Worm (Caenorhabditis elegans) whole organism, L3 larva: ENCODE results near the gene spc-2.

Experiments
- ZK546.5 ChIP-seq: sonication (generic microtip); optimal IDR thresholded peaks from 2 replicates; lab custom pipeline; 2017; ENCODE audit warnings: missing biosample characterization, missing genetic modification characterization
- egl-27 ChIP-seq: sonication (generic microtip); optimal IDR thresholded peaks from 4 replicates; lab custom pipeline; 2017; ENCODE audit warnings: missing biosample characterization, missing genetic modification reagents, missing genetic modification characterization
- fkh-10 ChIP-seq: sonication (generic microtip); optimal IDR thresholded peaks from 2 replicates; lab custom pipeline; 2017; ENCODE audit warnings: missing biosample characterization, missing genetic modification reagents, missing genetic modification characterization
- jun-1 ChIP-seq: fragments of 150-350 bp; optimal IDR thresholded peaks from 2 replicates; lab custom pipeline; 2014; ENCODE audit warnings: missing biosample characterization, missing genetic modification reagents, missing genetic modification characterization
- nhr-28 ChIP-seq: fragments of 150-350 bp; optimal IDR thresholded peaks from 2 replicates; lab custom pipeline; 2014; ENCODE audit warnings: missing biosample characterization, missing genetic modification characterization
- nhr-76 ChIP-seq: fragments of 150-350 bp; sonication (generic microtip); optimal IDR thresholded peaks from 5 replicates; lab custom pipeline; 2014; ENCODE audit warnings: missing biosample characterization, missing genetic modification characterization
- nhr-77 ChIP-seq: fragments of 150-350 bp; optimal IDR thresholded peaks from 2 replicates; lab custom pipeline; 2014; ENCODE audit warnings: missing biosample characterization, missing genetic modification characterization
- pqm-1 ChIP-seq: fragments of 150-350 bp; optimal IDR thresholded peaks from 2 replicates; lab custom pipeline; 2017; ENCODE audit warnings: missing biosample characterization, missing genetic modification characterization, inconsistent platforms
- unc-62 ChIP-seq: fragments of 150-350 bp; sonication (generic microtip); optimal IDR thresholded peaks from 4 replicates; lab custom pipeline; 2014; ENCODE audit warnings: missing biosample characterization, missing genetic modification reagents, missing genetic modification characterization

DNA sequence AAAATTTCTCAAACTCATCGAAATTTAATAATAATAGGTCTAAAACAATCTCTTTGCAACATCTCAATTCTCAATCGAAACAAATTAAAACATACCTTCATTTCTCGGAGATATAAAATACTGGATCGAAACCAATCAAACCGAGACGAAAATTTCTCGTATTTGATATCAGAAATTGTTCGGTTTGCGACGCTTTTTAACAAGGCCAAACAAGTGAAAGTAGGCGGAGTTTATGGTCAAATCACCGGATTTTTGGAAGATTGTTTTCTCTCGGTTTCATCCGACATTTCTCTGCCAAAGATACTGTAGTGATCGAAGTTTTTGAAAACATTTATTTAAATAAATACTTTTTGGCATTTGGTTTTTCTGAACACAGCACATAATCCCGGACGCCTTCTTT lies 53.7 kb downstream of the spc-2 start, which contains the start of gene C02F5.14:
- TF ChIP-seq jun-1 (tag; lab: Kevin White, UChicago) (no peak), ZK546.5 (no peak), unc-62 (GFP tag; lab: Kevin White, UChicago) (no peak), nhr-77 (no peak), fkh-10 (GFP tag; lab: Kevin White, UChicago) (no peak), nhr-76 (tag; lab: Kevin White, UChicago) (no peak), nhr-28 (tag; lab: Kevin White, UChicago) (no peak), egl-27 (tag; lab: Kevin White, UChicago) (no peak), pqm-1 (tag; lab: Kevin White, UChicago) (no peak)
